Worm (Caenorhabditis elegans) whole organism, L3 larva: Measurements from ENCODE around the gene T15H9.4.

Source experiments
- ceh-16 ChIP-seq: sonication (generic microtip); optimal IDR thresholded peaks from 2 replicates; lab custom pipeline; 2017; ENCODE audit warnings: missing biosample characterization, missing genetic modification characterization
- ceh-9 ChIP-seq: sonication (generic microtip); optimal IDR thresholded peaks from 2 replicates; lab custom pipeline; 2018; ENCODE audit warnings: missing biosample characterization, missing genetic modification characterization
- fkh-10 ChIP-seq: sonication (generic microtip); optimal IDR thresholded peaks from 2 replicates; lab custom pipeline; 2017; ENCODE audit warnings: missing biosample characterization, missing genetic modification reagents, missing genetic modification characterization
- lin-15B ChIP-seq: fragments of 150-350 bp; optimal IDR thresholded peaks from 2 replicates; lab custom pipeline; 2014; ENCODE audit warnings: missing biosample characterization, missing genetic modification characterization
- lsy-12 ChIP-seq: sonication (generic microtip); optimal IDR thresholded peaks from 2 replicates; lab custom pipeline; 2016; ENCODE audit warnings: mild to moderate bottlenecking, missing genetic modification characterization, missing compliant biosample characterization
- nhr-25 ChIP-seq: sonication (generic microtip); optimal IDR thresholded peaks from 2 replicates; lab custom pipeline; 2017; ENCODE audit warnings: missing biosample characterization, missing genetic modification characterization
- skn-1 ChIP-seq: fragments of 150-350 bp; optimal IDR thresholded peaks from 2 replicates; lab custom pipeline; 2014; ENCODE audit warnings: missing biosample characterization, missing genetic modification characterization
- snpc-4 ChIP-seq: fragments of 150-350 bp; optimal IDR thresholded peaks from 2 replicates; lab custom pipeline; 2014; ENCODE audit warnings: missing biosample characterization, missing genetic modification characterization
- unc-62 ChIP-seq: fragments of 150-350 bp; sonication (generic microtip); optimal IDR thresholded peaks from 4 replicates; lab custom pipeline; 2014; ENCODE audit warnings: missing biosample characterization, missing genetic modification reagents, missing genetic modification characterization
- ztf-11 ChIP-seq: fragments of 150-350 bp; optimal IDR thresholded peaks from 2 replicates; lab custom pipeline; 2014; ENCODE audit warnings: missing biosample characterization, missing genetic modification characterization
- ztf-4 ChIP-seq: fragments of 150-350 bp; optimal IDR thresholded peaks from 2 replicates; lab custom pipeline; 2014; ENCODE audit warnings: missing biosample characterization, missing genetic modification characterization

ce11 chrII:9589667-9590066, 22.0 kb upstream of the T15H9.4 start, which contains the start of gene eral-1:
- no peak for TF ChIP-seq ztf-11 (tag; lab: Kevin White, UChicago)
- no peak for TF ChIP-seq ztf-4 (tag; lab: Kevin White, UChicago)
- TF ChIP-seq fkh-10 (GFP tag; lab: Kevin White, UChicago), result no peak
- TF ChIP-seq ceh-9 (tag; lab: Kevin White, UChicago), result no peak
- no peak for TF ChIP-seq snpc-4
- no peak for TF ChIP-seq unc-62
- TF ChIP-seq lin-15B, result no peak
- no peak for TF ChIP-seq skn-1 (tag; lab: Kevin White, UChicago)
- no peak for TF ChIP-seq ceh-16 (tag; lab: Kevin White, UChicago)
- TF ChIP-seq lsy-12 (tag; lab: Kevin White, UChicago), result no peak
- TF ChIP-seq nhr-25 (tag; lab: Kevin White, UChicago), result no peak
